Worm (Caenorhabditis elegans) whole organism, L1 larva: ENCODE data around the gene C09H10.9.

Experiments used
- ceh-88 ChIP-seq: fragments of 200-800 bp; sonication (Bioruptor generic); IDR thresholded peaks from 2 replicates; pipeline ENCODE4 v1.3.6; 2022; ENCODE audit warnings: missing genetic modification characterization, missing compliant biosample characterization
- dsc-1 ChIP-seq: sonication (generic microtip); optimal IDR thresholded peaks from 2 replicates; lab custom pipeline; 2016; ENCODE audit warnings: mild to moderate bottlenecking, missing genetic modification characterization, missing compliant biosample characterization
- elt-3 ChIP-seq, 6 experiments: fragments of 150-350 bp in 1 of 6; sonication (generic microtip); optimal IDR thresholded peaks; 2 replicates each; lab custom pipeline; 2017 to 2018; ENCODE audit warnings: missing biosample characterization in 6 of 6, missing genetic modification characterization in 6 of 6, inconsistent platforms in 1 of 6
- lin-35 ChIP-seq, 2 experiments: fragments of 150-350 bp; optimal IDR thresholded peaks; 2 replicates each; lab custom pipeline; 2014; ENCODE audit warnings: missing biosample characterization in 2 of 2, missing genetic modification characterization in 2 of 2, missing genetic modification reagents in 2 of 2
- mdl-1 ChIP-seq, 2 experiments: fragments of 150-350 bp; optimal IDR thresholded peaks; 2 replicates each; lab custom pipeline; 2014 to 2017; ENCODE audit warnings: missing biosample characterization in 2 of 2, missing genetic modification characterization in 2 of 2, inconsistent platforms in 1 of 2
- nhr-237 ChIP-seq: fragments of 150-350 bp; optimal IDR thresholded peaks from 2 replicates; lab custom pipeline; 2014; ENCODE audit warnings: missing biosample characterization, missing genetic modification characterization
- nhr-28 ChIP-seq: fragments of 150-350 bp; optimal IDR thresholded peaks from 2 replicates; lab custom pipeline; 2014; ENCODE audit warnings: missing biosample characterization, missing genetic modification characterization
- pqm-1 ChIP-seq: sonication (generic microtip); optimal IDR thresholded peaks from 3 replicates; lab custom pipeline; 2017; ENCODE audit warnings: missing biosample characterization, missing genetic modification characterization
- snpc-4 ChIP-seq: fragments of 150-350 bp; optimal IDR thresholded peaks from 2 replicates; lab custom pipeline; 2014; ENCODE audit warnings: missing biosample characterization, missing genetic modification characterization
- zag-1 ChIP-seq: fragments of 150-350 bp; optimal IDR thresholded peaks from 2 replicates; lab custom pipeline; 2014; ENCODE audit warnings: missing biosample characterization, missing genetic modification characterization

DNA sequence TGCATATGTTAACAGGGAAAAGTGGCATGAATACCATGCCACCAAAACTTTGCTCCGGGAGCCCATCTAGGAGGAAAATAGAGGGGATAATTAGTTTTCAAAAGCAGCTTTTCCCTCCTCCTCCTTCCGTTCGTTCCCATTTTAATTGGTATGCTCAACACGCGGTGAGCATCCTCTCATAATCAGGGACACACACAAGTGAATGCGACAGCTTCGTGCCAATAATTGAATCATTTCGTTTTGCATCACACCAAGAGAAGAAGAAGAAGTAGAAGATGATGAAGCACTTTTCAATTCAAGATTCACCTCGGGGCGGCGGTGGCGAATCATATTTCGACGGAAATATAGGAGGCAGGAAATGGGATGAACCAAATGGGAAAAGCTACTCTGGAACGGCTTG is 16.1 kb upstream of the C09H10.9 start:
- TF ChIP-seq elt-3 (tag; optimal IDR thresholded peaks at IDR 0.05; lab: Kevin White, UChicago) (no peak), mdl-1 (tag; optimal IDR thresholded peaks at IDR 0.05; lab: Kevin White, UChicago) (no peak), snpc-4 (tag; lab: Kevin White, UChicago) (no peak), dsc-1 (no peak), pqm-1 (tag; lab: Kevin White, UChicago) (no peak), nhr-28 (tag; lab: Kevin White, UChicago) (no peak), lin-35 (GFP tag; optimal IDR thresholded peaks at IDR 0.05; lab: Kevin White, UChicago) (no peak), ceh-88 (GFP tag; lab: Robert Waterston, UW) (no peak), nhr-237 (tag; lab: Kevin White, UChicago) (no peak), zag-1 (no peak)
